Worm (Caenorhabditis elegans) whole organism, early embryonic: Measurements from ENCODE around the gene R11G11.16.

Experiments used
- B0310.2 ChIP-seq: sonication (generic microtip); optimal IDR thresholded peaks from 2 replicates; lab custom pipeline; 2016; ENCODE audit warnings: mild to moderate bottlenecking, missing genetic modification characterization, missing compliant biosample characterization
- F13C5.2 ChIP-seq: sonication (generic microtip); optimal IDR thresholded peaks from 2 replicates; lab custom pipeline; 2017; ENCODE audit warnings: mild to moderate bottlenecking, missing genetic modification characterization, inconsistent platforms, missing compliant biosample characterization
- aly-1 ChIP-seq: sonication (generic microtip); optimal IDR thresholded peaks from 2 replicates; lab custom pipeline; 2016; ENCODE audit warnings: missing genetic modification characterization, missing compliant biosample characterization
- ama-1 ChIP-seq: fragments of 150-350 bp; optimal IDR thresholded peaks from 2 replicates; lab custom pipeline; 2014
- ceh-13 ChIP-seq: fragments of 200-800 bp; sonication (Bioruptor generic); optimal IDR thresholded peaks from 2 replicates; lab custom pipeline; 2018; ENCODE audit warnings: mild to moderate bottlenecking, missing genetic modification characterization, missing compliant biosample characterization
- ceh-36 ChIP-seq: sonication (generic microtip); optimal IDR thresholded peaks from 2 replicates; lab custom pipeline; 2016; ENCODE audit warnings: missing genetic modification characterization, inconsistent platforms, missing compliant biosample characterization
- ets-7 ChIP-seq: sonication (generic microtip); optimal IDR thresholded peaks from 2 replicates; lab custom pipeline; 2016; ENCODE audit warnings: missing genotype, missing genetic modification characterization, missing compliant biosample characterization
- flt-1 ChIP-seq: fragments of 200-800 bp; sonication (Bioruptor generic); IDR thresholded peaks from 2 replicates; pipeline ENCODE4 v1.3.6; 2022; ENCODE audit warnings: missing genetic modification characterization, missing compliant biosample characterization
- hmbx-1 ChIP-seq: sonication (generic microtip); optimal IDR thresholded peaks from 2 replicates; lab custom pipeline; 2016; ENCODE audit warnings: mild to moderate bottlenecking, missing genetic modification characterization, missing compliant biosample characterization
- hmg-4 ChIP-seq: fragments of 200-800 bp; sonication (Bioruptor generic); optimal IDR thresholded peaks from 2 replicates; lab custom pipeline; 2018; ENCODE audit warnings: mild to moderate bottlenecking, missing genetic modification characterization, missing compliant biosample characterization
- hnd-1 ChIP-seq: sonication (generic microtip); optimal IDR thresholded peaks from 2 replicates; lab custom pipeline; 2016; ENCODE audit warnings: missing genetic modification characterization, missing compliant biosample characterization
- pes-1 ChIP-seq: fragments of 200-800 bp; sonication (Bioruptor generic); IDR thresholded peaks from 2 replicates; pipeline ENCODE4 v1.3.6; 2022; ENCODE audit warnings: missing genetic modification reagents, missing genetic modification characterization, missing compliant biosample characterization
- scrt-1 ChIP-seq: fragments of 200-800 bp; sonication (Bioruptor generic); IDR thresholded peaks from 2 replicates; pipeline ENCODE4 v1.3.6; 2022; ENCODE audit warnings: missing genetic modification characterization, missing compliant biosample characterization
- sea-1 ChIP-seq: fragments of 200-800 bp; sonication (Bioruptor generic); conservative IDR thresholded peaks from 2 replicates; pipeline ENCODE4 v1.3.6; 2022; ENCODE audit warnings: missing genetic modification characterization, missing compliant biosample characterization
- tbx-11 ChIP-seq: fragments of 200-800 bp; sonication (Bioruptor generic); IDR thresholded peaks from 2 replicates; pipeline ENCODE4 v1.3.6; 2022; ENCODE audit warnings: missing genetic modification characterization, missing compliant biosample characterization
- tbx-37 ChIP-seq: fragments of 200-800 bp; sonication (Bioruptor generic); conservative IDR thresholded peaks from 2 replicates; pipeline ENCODE4 v1.3.6; 2022; ENCODE audit warnings: missing genetic modification reagents, missing genetic modification characterization, missing compliant biosample characterization
- tra-4 ChIP-seq: sonication (generic microtip); optimal IDR thresholded peaks from 2 replicates; lab custom pipeline; 2017; ENCODE audit warnings: missing genetic modification characterization, missing compliant biosample characterization

The R11G11.16 gene

ce11 chrV:525040-525439, at the start of gene R11G11.16:
Gene R11G11.16, minus strand, starts transcription at chrV:525140.
- no peak for TF ChIP-seq flt-1
- no peak for TF ChIP-seq tra-4 (tag; lab: Kevin White, UChicago)
- TF ChIP-seq sea-1, result no peak
- TF ChIP-seq ceh-13 (GFP tag; lab: Kevin White, UChicago), result no peak
- TF ChIP-seq aly-1 (tag; lab: Kevin White, UChicago), result no peak
- no peak for TF ChIP-seq ets-7 (tag; lab: Kevin White, UChicago)

- TF ChIP-seq sea-1 (no peak), tbx-11 (GFP tag; lab: Robert Waterston, UW) (no peak), F13C5.2 (tag; lab: Kevin White, UChicago) (no peak), hnd-1 (tag; lab: Kevin White, UChicago) (no peak), ceh-36 (tag; lab: Kevin White, UChicago) (no peak), hmbx-1 (no peak), scrt-1 (no peak), hmg-4 (GFP tag; lab: Kevin White, UChicago) (no peak), ama-1 (lab: Kevin White, UChicago) (no peak), ceh-13 (GFP tag; lab: Kevin White, UChicago) (no peak), B0310.2 (tag; lab: Kevin White, UChicago) (no peak), tra-4 (tag; lab: Kevin White, UChicago) (no peak), tbx-37 (GFP tag; lab: Robert Waterston, UW) (no peak), aly-1 (tag; lab: Kevin White, UChicago) (no peak), ets-7 (tag; lab: Kevin White, UChicago) (no peak), pes-1 (GFP tag; lab: Robert Waterston, UW) (no peak), flt-1 (no peak)
These were observed 49.7 kb upstream of the R11G11.16 start, which contains the start of gene C14C6.13 for ce11 chrV:574639-575038. Gene C14C6.13, minus strand, starts transcription at chrV:574739.

ce11 chrV:568105-568504, 43.2 kb upstream of the R11G11.16 start, which contains the start of gene sri-72:
Gene sri-72, minus strand, starts transcription at chrV:568205.
- TF ChIP-seq tbx-11 (GFP tag; lab: Robert Waterston, UW) (no peak), tra-4 (tag; lab: Kevin White, UChicago) (no peak), sea-1 (no peak), tbx-37 (GFP tag; lab: Robert Waterston, UW) (no peak), ets-7 (tag; lab: Kevin White, UChicago) (no peak)

ce11 chrV:565984-566383, 41.0 kb upstream of the R11G11.16 start, which contains the start of gene sri-73:
Gene sri-73, minus strand, starts transcription at chrV:566084.
- TF ChIP-seq hmbx-1, result no peak
- TF ChIP-seq hnd-1 (tag; lab: Kevin White, UChicago), result no peak

- TF ChIP-seq B0310.2 (tag; lab: Kevin White, UChicago) (no peak), hnd-1 (tag; lab: Kevin White, UChicago) (no peak), hmbx-1 (no peak), hmg-4 (GFP tag; lab: Kevin White, UChicago) (no peak), tra-4 (tag; lab: Kevin White, UChicago) (no peak), ceh-13 (GFP tag; lab: Kevin White, UChicago) (no peak), sea-1 (no peak), flt-1 (no peak), tbx-37 (GFP tag; lab: Robert Waterston, UW) (no peak), pes-1 (GFP tag; lab: Robert Waterston, UW) (no peak), ets-7 (tag; lab: Kevin White, UChicago) (no peak), aly-1 (tag; lab: Kevin White, UChicago) (no peak)
These were observed 37.9 kb upstream of the R11G11.16 start, which contains the start of gene C14C6.2 for ce11 chrV:562834-563233. Gene C14C6.2, plus strand, starts transcription at chrV:563134.

- TF ChIP-seq flt-1 (no peak), aly-1 (tag; lab: Kevin White, UChicago) (no peak), hnd-1 (tag; lab: Kevin White, UChicago) (no peak), hmbx-1 (no peak), ets-7 (tag; lab: Kevin White, UChicago) (no peak), tra-4 (tag; lab: Kevin White, UChicago) (no peak), tbx-37 (GFP tag; lab: Robert Waterston, UW) (no peak), ama-1 (lab: Kevin White, UChicago) (no peak), scrt-1 (no peak), B0310.2 (tag; lab: Kevin White, UChicago) (no peak), pes-1 (GFP tag; lab: Robert Waterston, UW) (no peak), tbx-11 (GFP tag; lab: Robert Waterston, UW) (no peak), ceh-36 (tag; lab: Kevin White, UChicago) (no peak)
These were observed 35.0 kb upstream of the R11G11.16 start, which contains the start of gene srx-7 for ce11 chrV:559940-560339. Gene srx-7, plus strand, starts transcription at chrV:560195.

- no peak for TF ChIP-seq ama-1 (lab: Kevin White, UChicago)
These were observed 31.1 kb upstream of the R11G11.16 start, which contains the start of gene srx-8 for ce11 chrV:556055-556454. Gene srx-8, minus strand, starts transcription at chrV:556155.

- TF ChIP-seq tbx-37 (GFP tag; lab: Robert Waterston, UW) (no peak), pes-1 (GFP tag; lab: Robert Waterston, UW) (no peak), ama-1 (lab: Kevin White, UChicago) (no peak), ceh-36 (tag; lab: Kevin White, UChicago) (no peak), flt-1 (no peak), B0310.2 (tag; lab: Kevin White, UChicago) (no peak)
These were observed 28.1 kb upstream of the R11G11.16 start, which contains the start of gene C14C6.8 for ce11 chrV:553067-553466. Gene C14C6.8, minus strand, starts transcription at chrV:553167.
